Worm (Caenorhabditis elegans): ENCODE data around the gene C15C8.6.

DNA sequence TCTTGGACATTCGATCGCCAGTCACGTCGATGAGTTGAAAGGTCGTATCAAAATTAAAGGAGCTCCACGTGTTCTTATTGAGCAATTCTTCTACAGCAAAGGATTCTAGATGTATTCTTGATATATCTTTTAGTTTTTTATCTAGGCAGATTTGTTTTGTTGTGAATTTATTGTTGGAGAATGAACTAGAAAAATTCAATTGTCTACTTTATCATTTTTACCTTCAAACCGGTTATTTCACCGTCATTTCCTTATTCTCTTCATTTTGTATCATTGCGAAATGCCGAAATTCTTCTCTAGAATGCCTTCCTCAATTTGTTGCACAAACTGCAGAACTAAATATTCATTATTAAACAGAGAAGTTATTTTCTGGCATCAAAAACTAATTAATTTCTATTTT lies 22.1 kb downstream of the C15C8.6 start, which contains the start of gene R11D1.10:
- TF ChIP-seq pha-4 (tag; optimal IDR thresholded peaks at IDR 0.05) (no peak), lsy-2 (tag; optimal IDR thresholded peaks at IDR 0.05) (no peak), unc-62 (GFP tag; optimal IDR thresholded peaks at IDR 0.05) (no peak), blmp-1 (tag; optimal IDR thresholded peaks at IDR 0.05) (no peak), cnd-1 (tag; optimal IDR thresholded peaks at IDR 0.05) (no peak), snpc-4 (tag; optimal IDR thresholded peaks at IDR 0.05) (no peak), mab-5 (tag; optimal IDR thresholded peaks at IDR 0.05) (no peak), ham-2 (GFP tag; optimal IDR thresholded peaks at IDR 0.05) (no peak), nhr-237 (tag; optimal IDR thresholded peaks at IDR 0.05) (no peak), sptf-1 (tag; optimal IDR thresholded peaks at IDR 0.05) (no peak), elt-3 (tag; optimal IDR thresholded peaks at IDR 0.05) (no peak), ztf-11 (tag; optimal IDR thresholded peaks at IDR 0.05) (no peak), flh-1 (GFP tag; optimal IDR thresholded peaks at IDR 0.05) (no peak), lin-32 (GFP tag; optimal IDR thresholded peaks at IDR 0.05) (no peak)
